Worm (Caenorhabditis elegans) whole organism, L2 larva: ENCODE data around the gene VM106R.1.
A peak's percentile ranks its signal among the peaks of the same experiment; 100 is the strongest.

Experiments
- C34F6.9 ChIP-seq: fragments of 150-350 bp; optimal IDR thresholded peaks from 2 replicates; lab custom pipeline; 2014; ENCODE audit warnings: missing biosample characterization, missing genetic modification characterization
- F13H6.1 ChIP-seq: sonication (generic microtip); optimal IDR thresholded peaks from 2 replicates; lab custom pipeline; 2016; ENCODE audit warnings: missing genetic modification characterization, missing compliant biosample characterization
- R02D3.7 ChIP-seq: fragments of 150-350 bp; optimal IDR thresholded peaks from 2 replicates; lab custom pipeline; 2014; ENCODE audit warnings: missing biosample characterization, missing genetic modification characterization
- Y55F3AM.14 ChIP-seq: fragments of 200-800 bp; sonication (Bioruptor generic); optimal IDR thresholded peaks from 2 replicates; lab custom pipeline; 2018; ENCODE audit warnings: mild to moderate bottlenecking, missing genetic modification characterization, missing compliant biosample characterization
- ZK546.5 ChIP-seq: sonication (generic microtip); optimal IDR thresholded peaks from 2 replicates; lab custom pipeline; 2017; ENCODE audit warnings: missing biosample characterization, missing genetic modification characterization
- alr-1 ChIP-seq: fragments of 150-350 bp; optimal IDR thresholded peaks from 2 replicates; lab custom pipeline; 2014; ENCODE audit warnings: missing biosample characterization, missing genetic modification characterization
- aly-2 ChIP-seq: fragments of 150-350 bp; optimal IDR thresholded peaks from 2 replicates; lab custom pipeline; 2014; ENCODE audit warnings: missing biosample characterization, missing genetic modification characterization
- ama-1 ChIP-seq: fragments of 150-350 bp; optimal IDR thresholded peaks from 2 replicates; lab custom pipeline; 2018; ENCODE audit warnings: inconsistent platforms
- blmp-1 ChIP-seq: sonication (generic microtip); optimal IDR thresholded peaks from 2 replicates; lab custom pipeline; 2017; ENCODE audit warnings: missing genetic modification characterization, mild to moderate bottlenecking, missing compliant biosample characterization, antibody characterized with exemption, moderate library complexity; ENCODE audit not compliant: insufficient read depth
- ceh-16 ChIP-seq: fragments of 150-350 bp; optimal IDR thresholded peaks from 2 replicates; lab custom pipeline; 2014; ENCODE audit warnings: missing biosample characterization, missing genetic modification characterization
- ceh-82 ChIP-seq: fragments of 150-350 bp; optimal IDR thresholded peaks from 2 replicates; lab custom pipeline; 2014; ENCODE audit warnings: missing biosample characterization, missing genetic modification characterization
- crh-2 ChIP-seq: sonication (generic microtip); optimal IDR thresholded peaks from 2 replicates; lab custom pipeline; 2017; ENCODE audit warnings: missing biosample characterization, missing genetic modification characterization
- dmd-4 ChIP-seq: sonication (generic microtip); optimal IDR thresholded peaks from 2 replicates; lab custom pipeline; 2017; ENCODE audit warnings: missing biosample characterization, missing genetic modification characterization
- egl-27 ChIP-seq: sonication (generic microtip); optimal IDR thresholded peaks from 3 replicates; lab custom pipeline; 2017; ENCODE audit warnings: missing biosample characterization, missing genetic modification reagents, missing genetic modification characterization
- elt-1 ChIP-seq: fragments of 150-350 bp; optimal IDR thresholded peaks from 2 replicates; lab custom pipeline; 2014; ENCODE audit warnings: missing biosample characterization, missing genetic modification characterization
- elt-3 ChIP-seq: sonication (generic microtip); optimal IDR thresholded peaks from 2 replicates; lab custom pipeline; 2017; ENCODE audit warnings: missing biosample characterization, missing genetic modification characterization
- fos-1 ChIP-seq: fragments of 150-350 bp; optimal IDR thresholded peaks from 2 replicates; lab custom pipeline; 2014; ENCODE audit warnings: missing biosample characterization, missing genetic modification characterization
- gmeb-1 ChIP-seq: fragments of 150-350 bp; optimal IDR thresholded peaks from 2 replicates; lab custom pipeline; 2014; ENCODE audit warnings: missing biosample characterization, missing genetic modification characterization
- lin-11 ChIP-seq: fragments of 150-350 bp; sonication (generic microtip); optimal IDR thresholded peaks from 2 replicates; lab custom pipeline; 2014; ENCODE audit warnings: missing biosample characterization, missing genetic modification characterization, inconsistent platforms, mixed read lengths
- lin-13 ChIP-seq: fragments of 150-350 bp; optimal IDR thresholded peaks from 2 replicates; lab custom pipeline; 2014; ENCODE audit warnings: missing biosample characterization, missing genetic modification reagents, missing genetic modification characterization
- lin-39 ChIP-seq: fragments of 150-350 bp; optimal IDR thresholded peaks from 2 replicates; lab custom pipeline; 2014; ENCODE audit warnings: missing biosample characterization, missing genetic modification reagents, missing genetic modification characterization
- lsy-2 ChIP-seq, 2 experiments: fragments of 150-350 bp in 1 of 2; sonication (generic microtip) in 1 of 2; optimal IDR thresholded peaks; 2 replicates each; lab custom pipeline; 2014 to 2017; ENCODE audit warnings: missing biosample characterization in 2 of 2, missing genetic modification characterization in 2 of 2
- mab-5 ChIP-seq: fragments of 150-350 bp; optimal IDR thresholded peaks from 2 replicates; lab custom pipeline; 2014; ENCODE audit warnings: missing biosample characterization, missing genetic modification characterization
- mbf-1 ChIP-seq: sonication (generic microtip); optimal IDR thresholded peaks from 2 replicates; lab custom pipeline; 2017; ENCODE audit warnings: missing biosample characterization, missing genetic modification characterization
- mdl-1 ChIP-seq, 2 experiments: fragments of 150-350 bp in 1 of 2; sonication (generic microtip) in 1 of 2; optimal IDR thresholded peaks; 2 replicates each; lab custom pipeline; 2017; ENCODE audit warnings: missing biosample characterization in 2 of 2, missing genetic modification characterization in 2 of 2
- nhr-10 ChIP-seq: sonication (generic microtip); optimal IDR thresholded peaks from 2 replicates; lab custom pipeline; 2017; ENCODE audit warnings: missing biosample characterization, missing genetic modification characterization
- nhr-11 ChIP-seq: fragments of 150-350 bp; optimal IDR thresholded peaks from 2 replicates; lab custom pipeline; 2014; ENCODE audit warnings: missing biosample characterization, missing genetic modification characterization
- nhr-12 ChIP-seq: fragments of 150-350 bp; optimal IDR thresholded peaks from 2 replicates; lab custom pipeline; 2014; ENCODE audit warnings: missing biosample characterization, missing genetic modification characterization
- nhr-129 ChIP-seq: fragments of 150-350 bp; optimal IDR thresholded peaks from 2 replicates; lab custom pipeline; 2014; ENCODE audit warnings: missing biosample characterization, missing genetic modification characterization
- nhr-21 ChIP-seq: fragments of 150-350 bp; optimal IDR thresholded peaks from 2 replicates; lab custom pipeline; 2014; ENCODE audit warnings: missing biosample characterization, missing genetic modification characterization
- nhr-23 ChIP-seq: fragments of 150-350 bp; optimal IDR thresholded peaks from 2 replicates; lab custom pipeline; 2014; ENCODE audit warnings: missing biosample characterization, missing genetic modification reagents, missing genetic modification characterization
- nhr-237 ChIP-seq: fragments of 150-350 bp; optimal IDR thresholded peaks from 2 replicates; lab custom pipeline; 2014; ENCODE audit warnings: missing biosample characterization, missing genetic modification characterization
- nhr-25 ChIP-seq: fragments of 150-350 bp; sonication (generic microtip); optimal IDR thresholded peaks from 3 replicates; lab custom pipeline; 2014; ENCODE audit warnings: missing biosample characterization, missing genetic modification characterization
- nhr-6 ChIP-seq: fragments of 150-350 bp; optimal IDR thresholded peaks from 2 replicates; lab custom pipeline; 2014; ENCODE audit warnings: missing biosample characterization, missing genetic modification characterization
- nhr-77 ChIP-seq: fragments of 150-350 bp; optimal IDR thresholded peaks from 2 replicates; lab custom pipeline; 2014; ENCODE audit warnings: missing biosample characterization, missing genetic modification characterization
- peb-1 ChIP-seq: fragments of 150-350 bp; optimal IDR thresholded peaks from 2 replicates; lab custom pipeline; 2014; ENCODE audit warnings: missing biosample characterization, missing genetic modification characterization
- sem-4 ChIP-seq: fragments of 150-350 bp; optimal IDR thresholded peaks from 2 replicates; lab custom pipeline; 2014; ENCODE audit warnings: missing biosample characterization, missing genetic modification reagents, missing genetic modification characterization
- skn-1 ChIP-seq: sonication (generic microtip); optimal IDR thresholded peaks from 2 replicates; lab custom pipeline; 2017; ENCODE audit warnings: missing biosample characterization, missing genetic modification characterization
- sma-3 ChIP-seq: sonication (generic microtip); optimal IDR thresholded peaks from 2 replicates; lab custom pipeline; 2016; ENCODE audit warnings: missing genetic modification reagents, missing genetic modification characterization, missing compliant biosample characterization
- sma-9 ChIP-seq, 2 experiments: fragments of 150-350 bp in 1 of 2; sonication (generic microtip) in 1 of 2; optimal IDR thresholded peaks; 2 replicates each; lab custom pipeline; 2014 to 2016; ENCODE audit warnings: missing genetic modification characterization in 2 of 2, mild to moderate bottlenecking in 1 of 2, missing biosample characterization in 1 of 2, missing compliant biosample characterization in 1 of 2, missing genetic modification reagents in 1 of 2, moderate library complexity in 1 of 2
- snpc-4 ChIP-seq: fragments of 150-350 bp; optimal IDR thresholded peaks from 2 replicates; lab custom pipeline; 2014; ENCODE audit warnings: missing biosample characterization, missing genetic modification characterization
- unc-39 ChIP-seq: fragments of 150-350 bp; optimal IDR thresholded peaks from 2 replicates; lab custom pipeline; 2014; ENCODE audit warnings: missing biosample characterization, missing genetic modification characterization
- unc-55 ChIP-seq: fragments of 150-350 bp; sonication (generic microtip); optimal IDR thresholded peaks from 3 replicates; lab custom pipeline; 2014; ENCODE audit warnings: missing biosample characterization, missing genetic modification reagents, missing genetic modification characterization
- unc-62 ChIP-seq: fragments of 150-350 bp; optimal IDR thresholded peaks from 2 replicates; lab custom pipeline; 2014; ENCODE audit warnings: missing biosample characterization, missing genetic modification reagents, missing genetic modification characterization
- zag-1 ChIP-seq: fragments of 150-350 bp; optimal IDR thresholded peaks from 2 replicates; lab custom pipeline; 2014; ENCODE audit warnings: missing biosample characterization, missing genetic modification characterization
- ztf-1 ChIP-seq: fragments of 200-800 bp; sonication (Bioruptor generic); conservative IDR thresholded peaks from 2 replicates; pipeline ENCODE4 v1.3.6; 2022; ENCODE audit warnings: missing genetic modification characterization, missing compliant biosample characterization
- ztf-11 ChIP-seq: sonication (generic microtip); optimal IDR thresholded peaks from 2 replicates; lab custom pipeline; 2017; ENCODE audit warnings: missing biosample characterization, missing genetic modification characterization
- ztf-4 ChIP-seq: fragments of 150-350 bp; optimal IDR thresholded peaks from 2 replicates; lab custom pipeline; 2014; ENCODE audit warnings: missing biosample characterization, missing genetic modification characterization

Gene VM106R.1

ce11 chrII:10852880-10853279 is 23.9 kb upstream of the VM106R.1 start:
- no peak for TF ChIP-seq nhr-6 (tag; lab: Kevin White, UChicago)

- TF ChIP-seq nhr-77 (tag; lab: Kevin White, UChicago) (no peak), lin-13 (GFP tag; lab: Kevin White, UChicago) (peak; percentile 45), lsy-2 (tag; optimal IDR thresholded peaks at IDR 0.05; lab: Kevin White, UChicago) (peak; percentile 22 to 78), nhr-25 (tag; lab: Kevin White, UChicago) (peak; percentile 87), unc-55 (GFP tag; lab: Kevin White, UChicago) (peak; percentile 34), skn-1 (tag; lab: Kevin White, UChicago) (no peak), nhr-10 (tag; lab: Kevin White, UChicago) (no peak), nhr-23 (tag; lab: Kevin White, UChicago) (no peak), unc-62 (GFP tag; lab: Kevin White, UChicago) (peak; percentile 96), dmd-4 (no peak), fos-1 (tag; lab: Kevin White, UChicago) (peak; percentile 72), snpc-4 (tag; lab: Kevin White, UChicago) (peak; percentile 69), mbf-1 (tag; lab: Kevin White, UChicago) (no peak), R02D3.7 (tag; lab: Kevin White, UChicago) (no peak), ztf-4 (tag; lab: Kevin White, UChicago) (peak; percentile 53), crh-2 (tag; lab: Kevin White, UChicago) (peak; percentile 89), lin-11 (tag; lab: Kevin White, UChicago) (no peak), egl-27 (peak; percentile 68), nhr-21 (tag; lab: Kevin White, UChicago) (peak; percentile 64), sma-9 (GFP tag; optimal IDR thresholded peaks at IDR 0.05; lab: Kevin White, UChicago) (peak; percentile 80), sma-9 (tag; optimal IDR thresholded peaks at IDR 0.05; lab: Kevin White, UChicago) (no peak), nhr-237 (tag; lab: Kevin White, UChicago) (no peak), sma-3 (GFP tag; lab: Kevin White, UChicago) (peak; percentile 82), ceh-16 (tag; lab: Kevin White, UChicago) (peak; percentile 55), sem-4 (tag; lab: Kevin White, UChicago) (peak; percentile 70), ama-1 (no peak), peb-1 (tag; lab: Kevin White, UChicago) (no peak), unc-39 (tag; lab: Kevin White, UChicago) (no peak), blmp-1 (tag; lab: Kevin White, UChicago) (peak; percentile 47), zag-1 (no peak), mab-5 (tag; lab: Kevin White, UChicago) (peak; percentile 58), Y55F3AM.14 (GFP tag; lab: Kevin White, UChicago) (no peak), F13H6.1 (tag; lab: Kevin White, UChicago) (peak; percentile 90), C34F6.9 (tag; lab: Kevin White, UChicago) (peak; percentile 95), nhr-129 (tag; lab: Kevin White, UChicago) (peak; percentile 87), gmeb-1 (peak; percentile 35), mdl-1 (tag; optimal IDR thresholded peaks at IDR 0.05; lab: Kevin White, UChicago) (peak in 1 of 2 experiments; percentile 44), ztf-1 (GFP tag; lab: Robert Waterston, UW) (no peak), ztf-11 (no peak), ZK546.5 (tag; lab: Kevin White, UChicago) (no peak), ceh-82 (tag; lab: Kevin White, UChicago) (no peak), nhr-11 (no peak), lin-39 (tag; lab: Kevin White, UChicago) (no peak), elt-1 (tag; lab: Kevin White, UChicago) (no peak), aly-2 (tag; lab: Kevin White, UChicago) (no peak), alr-1 (tag; lab: Kevin White, UChicago) (no peak), elt-3 (tag; lab: Kevin White, UChicago) (no peak), nhr-6 (tag; lab: Kevin White, UChicago) (no peak), nhr-12 (tag; lab: Kevin White, UChicago) (no peak)
Measured at ce11 chrII:10851110-10851509, 22.1 kb upstream of the VM106R.1 start.
